Fruit fly (Drosophila melanogaster): ENCODE results near the gene CG11537.
A peak's percentile ranks its signal among the peaks of the same experiment; 100 is the strongest.

The CG11537 gene

DNA sequence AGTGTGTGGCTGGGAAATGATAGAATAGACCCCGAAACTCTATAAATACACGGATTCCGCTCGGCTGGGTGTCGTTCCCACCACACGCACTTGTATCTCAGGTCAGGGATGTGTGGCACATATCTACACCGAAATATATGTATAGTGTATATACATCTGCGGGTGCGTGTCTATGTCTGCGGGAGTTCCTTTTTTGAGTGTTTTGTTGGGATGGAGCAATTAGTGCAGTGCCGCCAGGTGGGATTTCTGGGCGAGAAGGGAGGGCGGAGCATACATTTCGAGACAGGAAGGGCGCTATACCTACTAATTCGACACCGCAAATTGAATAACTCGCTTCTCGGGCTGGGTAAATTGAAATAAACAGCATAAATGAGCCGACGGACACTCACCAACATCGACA lies 16.8 kb downstream of the CG11537 start (continued):
- TF ChIP-seq z (GFP tag; IDR thresholded peaks at IDR 0.05) (0 out of 3 replicates have a peak, but pooled peaks have one; percentile 41), seq (GFP tag; IDR thresholded peaks at IDR 0.05) (no peak), gcm (GFP tag; optimal IDR thresholded peaks at IDR 0.05) (peak; percentile 53), dmrt11E (tag; optimal IDR thresholded peaks at IDR 0.05) (no peak), cg (GFP tag; optimal IDR thresholded peaks at IDR 0.05) (peak; percentile 1), crol (GFP tag; IDR thresholded peaks at IDR 0.05) (peak; percentile 19; the same call in 1 of the 2 replicates)

dm6 chr3L:3125649-3126130 lies 17.6 kb downstream of the CG11537 start:
- TF ChIP-seq CG1024 (GFP tag; IDR thresholded peaks at IDR 0.05) (no peak), gce (GFP tag; IDR thresholded peaks at IDR 0.05) (no peak), Med (GFP tag) (peak; percentile 61), CG17568 (GFP tag; optimal IDR thresholded peaks at IDR 0.05) (no peak), Pdp1 (GFP tag; optimal IDR thresholded peaks at IDR 0.05) (peak in 1 of 2 experiments; percentile 39), sens (GFP tag) (peak; percentile 47), Bgb (GFP tag; IDR thresholded peaks at IDR 0.05; ENCODE audit: partially characterized antibody) (no peak), tna (GFP tag; IDR thresholded peaks at IDR 0.05; ENCODE audit: partially characterized antibody) (no peak), gem (tag; optimal IDR thresholded peaks at IDR 0.05) (no peak), CG6791 (GFP tag; IDR thresholded peaks at IDR 0.05; ENCODE audit: partially characterized antibody) (no peak), CG6683 (GFP tag; optimal IDR thresholded peaks at IDR 0.05) (no peak), CG18599 (GFP tag; optimal IDR thresholded peaks at IDR 0.05) (no peak), pfk (GFP tag; optimal IDR thresholded peaks at IDR 0.05) (no peak), pita (GFP tag; optimal IDR thresholded peaks at IDR 0.05) (no peak), ab (GFP tag; optimal IDR thresholded peaks at IDR 0.05) (no peak), hb (GFP tag; IDR thresholded peaks at IDR 0.05; ENCODE audit: partially characterized antibody) (no peak), wor (GFP tag; IDR thresholded peaks at IDR 0.05) (no peak), Sox102F (GFP tag; optimal IDR thresholded peaks at IDR 0.05) (peak; percentile 3), ranshi (GFP tag; IDR thresholded peaks at IDR 0.05) (no peak), crc (GFP tag; optimal IDR thresholded peaks at IDR 0.05) (no peak), Side (GFP tag; optimal IDR thresholded peaks at IDR 0.05) (no peak), sug (tag; optimal IDR thresholded peaks at IDR 0.05) (no peak), CG4360 (GFP tag; IDR thresholded peaks at IDR 0.05) (no peak), Gsc (GFP tag; IDR thresholded peaks at IDR 0.05) (no peak), ind (GFP tag; optimal IDR thresholded peaks at IDR 0.05) (no peak), gsb-n (tag; optimal IDR thresholded peaks at IDR 0.05) (no peak), Poxn (GFP tag; IDR thresholded peaks at IDR 0.05) (no peak), al (GFP tag; IDR thresholded peaks at IDR 0.05) (no peak), CG8388 (GFP tag; optimal IDR thresholded peaks at IDR 0.05) (no peak)

DNA sequence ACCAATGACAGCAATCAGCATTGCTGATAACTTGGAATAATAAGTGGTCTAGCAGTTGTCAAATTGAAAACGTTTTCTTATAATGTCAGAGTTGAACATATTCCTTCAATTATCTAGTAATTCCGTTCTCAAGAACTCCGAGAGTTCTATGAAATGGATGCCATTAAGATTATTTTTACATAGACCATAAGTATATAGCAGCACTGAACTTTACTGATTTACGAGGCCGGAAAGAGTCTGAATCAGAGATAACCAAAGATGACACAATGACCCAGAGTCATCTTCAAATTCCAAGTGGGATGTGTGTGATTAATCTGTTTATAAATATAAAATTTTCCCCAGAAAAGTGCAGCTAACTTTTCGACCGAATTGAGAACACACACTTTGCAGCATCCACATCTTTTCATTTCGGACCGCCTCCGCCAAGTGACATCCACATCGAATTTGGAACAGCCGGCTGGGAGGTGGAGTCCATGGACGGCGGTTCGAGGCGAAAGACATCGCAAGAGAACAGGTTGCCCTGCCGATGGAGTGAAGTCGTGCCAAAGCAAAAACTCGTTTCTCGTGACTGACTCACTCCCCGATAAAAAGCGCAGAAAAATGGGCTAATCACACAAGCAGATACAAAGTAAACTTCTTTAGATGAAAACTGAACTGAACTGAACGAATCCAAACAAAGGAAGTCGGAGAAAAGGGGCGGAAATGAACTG lies 18.2 kb downstream of the CG11537 start:
- peak; percentile 5 for TF ChIP-seq ATbp (GFP tag; optimal IDR thresholded peaks at IDR 0.05)
- TF ChIP-seq chm (GFP tag; IDR thresholded peaks at IDR 0.05), result no peak
- 0 out of 3 replicates have a peak, but pooled peaks have one; percentile 40 for TF ChIP-seq so (GFP tag; IDR thresholded peaks at IDR 0.05)
- peak; percentile 51 for TF ChIP-seq sens (GFP tag)
- TF ChIP-seq Vsx1 (GFP tag; optimal IDR thresholded peaks at IDR 0.05), result peak; percentile 37
- TF ChIP-seq E2f1 (GFP tag; IDR thresholded peaks at IDR 0.05), result no peak
- TF ChIP-seq B-H2 (GFP tag; optimal IDR thresholded peaks at IDR 0.05), result no peak
- 0 out of 2 replicates have a peak, but pooled peaks have one; percentile 18 for TF ChIP-seq sna (GFP tag; IDR thresholded peaks at IDR 0.05; ENCODE audit: partially characterized antibody)
- TF ChIP-seq Hr78 (GFP tag; optimal IDR thresholded peaks at IDR 0.05), result peak in 1 of 2 experiments; percentile 41
- TF ChIP-seq sr (GFP tag; IDR thresholded peaks at IDR 0.05), result 0 out of 3 replicates have a peak, but pooled peaks have one; percentile 32
- no peak for TF ChIP-seq usp (GFP tag; optimal IDR thresholded peaks at IDR 0.05)
- peak; percentile 54 for TF ChIP-seq CG12769 (tag; optimal IDR thresholded peaks at IDR 0.05)
- 0 out of 2 replicates have a peak, but pooled peaks have one; percentile 19 for TF ChIP-seq Rfx (GFP tag; IDR thresholded peaks at IDR 0.05)
- no peak for TF ChIP-seq Myb (GFP tag; optimal IDR thresholded peaks at IDR 0.05)

Data from whole organism, embryonic.